Fruit fly (Drosophila melanogaster) whole organism, pupa: ENCODE data around the gene Cp36.

Experiments used
- CG34367 ChIP-seq: fragments of 200-800 bp; sonication (Bioruptor generic); optimal IDR thresholded peaks from 2 replicates; lab custom pipeline; 2018; ENCODE audit warnings: missing biosample characterization, mild to moderate bottlenecking, missing genetic modification characterization
- CG8159 ChIP-seq: fragments of 200-800 bp; sonication (Bioruptor generic); optimal IDR thresholded peaks from 3 replicates; lab custom pipeline; 2018; ENCODE audit warnings: missing biosample characterization, mild to moderate bottlenecking, missing genetic modification characterization, moderate library complexity
- D1 ChIP-seq: fragments of 200-800 bp; sonication (Bioruptor generic); optimal IDR thresholded peaks from 2 replicates; lab custom pipeline; 2018; ENCODE audit warnings: missing biosample characterization, mild to moderate bottlenecking, missing genetic modification characterization, moderate library complexity
- EcR ChIP-seq: fragments of 200-800 bp; sonication (Bioruptor generic); optimal IDR thresholded peaks from 3 replicates; lab custom pipeline; 2019; ENCODE audit warnings: missing biosample characterization, missing genetic modification characterization, mild to moderate bottlenecking, moderate library complexity, missing genetic modification reagents
- Pif1A ChIP-seq: fragments of 200-800 bp; sonication (Bioruptor generic); optimal IDR thresholded peaks from 3 replicates; lab custom pipeline; 2016; ENCODE audit warnings: missing biosample characterization, missing genetic modification characterization
- fd96Ca ChIP-seq: fragments of 200-800 bp; sonication (Bioruptor generic); IDR thresholded peaks from 3 replicates; pipeline ENCODE4 v1.3.6; 2022; ENCODE audit warnings: missing biosample characterization, missing genetic modification characterization
- gl ChIP-seq: fragments of 200-800 bp; sonication (Bioruptor generic); optimal IDR thresholded peaks from 2 replicates; lab custom pipeline; 2018; ENCODE audit warnings: missing biosample characterization, mild to moderate bottlenecking, missing genetic modification characterization

- TF ChIP-seq gl (tag; lab: Kevin White, UChicago) (no peak), CG8159 (no peak), Pif1A (GFP tag; lab: Kevin White, UChicago) (no peak), fd96Ca (no peak), CG34367 (tag; lab: Kevin White, UChicago) (no peak), EcR (no peak), D1 (tag; lab: Kevin White, UChicago) (no peak)
Measured at dm6 chrX:8452163-8452562, 27.0 kb upstream of the Cp36 start.
